Fruit fly (Drosophila melanogaster): ENCODE data around the gene kmr.

dm6 chr3R:13811737-13812136 is 96.7 kb downstream of the kmr start:
- no peak for TF ChIP-seq usp (GFP tag; optimal IDR thresholded peaks at IDR 0.05)
- TF ChIP-seq Dll (optimal IDR thresholded peaks at IDR 0.05), result no peak
- no peak for TF ChIP-seq CG8478 (optimal IDR thresholded peaks at IDR 0.05)
